Worm (Caenorhabditis elegans) whole organism, L4/young adult: ENCODE data around the gene ppk-3.

Experiments used
- dao-5 ChIP-seq: sonication (generic microtip); optimal IDR thresholded peaks from 2 replicates; lab custom pipeline; 2016; ENCODE audit warnings: missing genotype, missing genetic modification characterization, moderate library complexity, missing compliant biosample characterization
- him-1 ChIP-seq: sonication (generic microtip); optimal IDR thresholded peaks from 2 replicates; lab custom pipeline; 2016; ENCODE audit warnings: missing genotype, missing genetic modification reagents, missing genetic modification characterization, missing compliant biosample characterization

ce11 chrX:12990529-12991520 lies 15.4 kb upstream of the ppk-3 start, which contains the start of the genes F11C1.1 and vwa-8:
- no peak for TF ChIP-seq dao-5
- TF ChIP-seq him-1: no peak
